Worm (Caenorhabditis elegans) whole organism, mixed stage, embryonic: Measurements from ENCODE around the gene hsp-25.

Source experiments
- M03D4.4 ChIP-seq: sonication (generic microtip); optimal IDR thresholded peaks from 2 replicates; lab custom pipeline; 2017; ENCODE audit warnings: mild to moderate bottlenecking, missing genetic modification characterization, missing compliant biosample characterization
- bed-3 ChIP-seq: fragments of 200-800 bp; sonication (Bioruptor generic); optimal IDR thresholded peaks from 3 replicates; lab custom pipeline; 2018; ENCODE audit warnings: mild to moderate bottlenecking, missing genetic modification characterization, moderate library complexity, missing compliant biosample characterization
- blmp-1 ChIP-seq: fragments of 150-350 bp; optimal IDR thresholded peaks from 2 replicates; lab custom pipeline; 2014; ENCODE audit warnings: missing biosample characterization, missing genetic modification characterization
- ceh-39 ChIP-seq: fragments of 150-350 bp; optimal IDR thresholded peaks from 2 replicates; lab custom pipeline; 2014; ENCODE audit warnings: missing biosample characterization, missing genetic modification characterization
- ceh-43 ChIP-seq: fragments of 200-800 bp; sonication (Bioruptor generic); optimal IDR thresholded peaks from 2 replicates; lab custom pipeline; 2018; ENCODE audit warnings: mild to moderate bottlenecking, missing genetic modification characterization, moderate library complexity, missing compliant biosample characterization
- ceh-83 ChIP-seq: fragments of 200-800 bp; sonication (Bioruptor generic); optimal IDR thresholded peaks from 2 replicates; lab custom pipeline; 2018; ENCODE audit warnings: mild to moderate bottlenecking, missing genetic modification characterization, missing compliant biosample characterization
- ces-1 ChIP-seq: fragments of 150-350 bp; optimal IDR thresholded peaks from 2 replicates; lab custom pipeline; 2014; ENCODE audit warnings: missing biosample characterization, missing genetic modification reagents, missing genetic modification characterization
- cnd-1 ChIP-seq: fragments of 200-800 bp; sonication (Bioruptor generic); optimal IDR thresholded peaks from 2 replicates; lab custom pipeline; 2018; ENCODE audit warnings: mild to moderate bottlenecking, missing genetic modification characterization, missing compliant biosample characterization
- drap-1 ChIP-seq: fragments of 200-800 bp; sonication (Bioruptor generic); optimal IDR thresholded peaks from 3 replicates; lab custom pipeline; 2018; ENCODE audit warnings: mild to moderate bottlenecking, missing genetic modification characterization, missing compliant biosample characterization
- elt-1 ChIP-seq: sonication (generic microtip); optimal IDR thresholded peaks from 2 replicates; lab custom pipeline; 2017; ENCODE audit warnings: missing genetic modification characterization, mild to moderate bottlenecking, missing compliant biosample characterization, antibody characterized with exemption, moderate library complexity, borderline replicate concordance; ENCODE audit not compliant: insufficient read depth
- elt-3 ChIP-seq: fragments of 150-350 bp; optimal IDR thresholded peaks from 2 replicates; lab custom pipeline; 2014; ENCODE audit warnings: missing biosample characterization, missing genetic modification characterization
- flh-1 ChIP-seq: fragments of 200-800 bp; sonication (Bioruptor generic); optimal IDR thresholded peaks from 2 replicates; lab custom pipeline; 2018; ENCODE audit warnings: mild to moderate bottlenecking, missing genetic modification characterization, moderate library complexity, missing compliant biosample characterization
- ham-2 ChIP-seq: fragments of 200-800 bp; sonication (Bioruptor generic); optimal IDR thresholded peaks from 2 replicates; lab custom pipeline; 2018; ENCODE audit warnings: mild to moderate bottlenecking, missing genetic modification characterization, missing compliant biosample characterization
- hlh-1 ChIP-seq: fragments of 150-350 bp; optimal IDR thresholded peaks from 2 replicates; lab custom pipeline; 2014; ENCODE audit warnings: missing biosample characterization, missing genetic modification reagents, missing genetic modification characterization
- lin-13 ChIP-seq: fragments of 150-350 bp; optimal IDR thresholded peaks from 2 replicates; lab custom pipeline; 2014; ENCODE audit warnings: missing biosample characterization, missing genetic modification characterization
- lin-32 ChIP-seq: fragments of 200-800 bp; sonication (Bioruptor generic); optimal IDR thresholded peaks from 2 replicates; lab custom pipeline; 2018; ENCODE audit warnings: mild to moderate bottlenecking, missing genetic modification characterization, missing compliant biosample characterization
- lsy-2 ChIP-seq: fragments of 150-350 bp; optimal IDR thresholded peaks from 2 replicates; lab custom pipeline; 2014; ENCODE audit warnings: missing biosample characterization, missing genetic modification characterization
- mab-5 ChIP-seq: fragments of 150-350 bp; optimal IDR thresholded peaks from 2 replicates; lab custom pipeline; 2014; ENCODE audit warnings: missing biosample characterization, missing genetic modification characterization
- mep-1 ChIP-seq: fragments of 150-350 bp; optimal IDR thresholded peaks from 2 replicates; lab custom pipeline; 2017; ENCODE audit warnings: missing biosample characterization, missing genetic modification reagents, missing genetic modification characterization, inconsistent platforms
- mls-2 ChIP-seq: sonication (generic microtip); optimal IDR thresholded peaks from 2 replicates; lab custom pipeline; 2016; ENCODE audit warnings: mild to moderate bottlenecking, missing genetic modification characterization, moderate library complexity, missing compliant biosample characterization
- nhr-12 ChIP-seq: fragments of 150-350 bp; optimal IDR thresholded peaks from 2 replicates; lab custom pipeline; 2014; ENCODE audit warnings: missing biosample characterization, missing genetic modification characterization
- nhr-2 ChIP-seq: fragments of 150-350 bp; optimal IDR thresholded peaks from 2 replicates; lab custom pipeline; 2014; ENCODE audit warnings: missing biosample characterization, missing genetic modification characterization
- nhr-237 ChIP-seq: fragments of 150-350 bp; optimal IDR thresholded peaks from 2 replicates; lab custom pipeline; 2014; ENCODE audit warnings: missing biosample characterization, missing genetic modification characterization
- nhr-28 ChIP-seq: fragments of 150-350 bp; optimal IDR thresholded peaks from 2 replicates; lab custom pipeline; 2014; ENCODE audit warnings: missing biosample characterization, missing genetic modification characterization
- nhr-76 ChIP-seq: sonication (generic microtip); optimal IDR thresholded peaks from 2 replicates; lab custom pipeline; 2017; ENCODE audit warnings: missing biosample characterization, missing genetic modification characterization
- pha-4 ChIP-seq: fragments of 150-350 bp; optimal IDR thresholded peaks from 2 replicates; lab custom pipeline; 2018; ENCODE audit warnings: missing biosample characterization, missing genetic modification reagents, missing genetic modification characterization
- sem-2 ChIP-seq: fragments of 200-800 bp; sonication (Bioruptor generic); optimal IDR thresholded peaks from 2 replicates; lab custom pipeline; 2018; ENCODE audit warnings: mild to moderate bottlenecking, missing genetic modification characterization, missing compliant biosample characterization
- snpc-4 ChIP-seq: fragments of 150-350 bp; optimal IDR thresholded peaks from 2 replicates; lab custom pipeline; 2014; ENCODE audit warnings: missing biosample characterization, missing genetic modification characterization
- sptf-1 ChIP-seq: sonication (generic microtip); optimal IDR thresholded peaks from 2 replicates; lab custom pipeline; 2017; ENCODE audit warnings: mild to moderate bottlenecking, missing genetic modification characterization, moderate library complexity, missing compliant biosample characterization
- tbx-8 ChIP-seq: fragments of 200-800 bp; sonication (Bioruptor generic); optimal IDR thresholded peaks from 2 replicates; lab custom pipeline; 2018; ENCODE audit warnings: mild to moderate bottlenecking, missing genetic modification characterization, moderate library complexity, missing compliant biosample characterization
- unc-120 ChIP-seq: sonication (generic microtip); optimal IDR thresholded peaks from 2 replicates; lab custom pipeline; 2017; ENCODE audit warnings: missing genetic modification characterization, missing compliant biosample characterization; ENCODE audit not compliant: poor library complexity, severe bottlenecking
- unc-39 ChIP-seq: fragments of 150-350 bp; optimal IDR thresholded peaks from 2 replicates; lab custom pipeline; 2014; ENCODE audit warnings: missing biosample characterization, missing genetic modification characterization
- unc-62 ChIP-seq: fragments of 150-350 bp; optimal IDR thresholded peaks from 2 replicates; lab custom pipeline; 2014; ENCODE audit warnings: missing biosample characterization, missing genetic modification reagents, missing genetic modification characterization
- zip-8 ChIP-seq: fragments of 150-350 bp; optimal IDR thresholded peaks from 2 replicates; lab custom pipeline; 2014; ENCODE audit warnings: missing biosample characterization, missing genetic modification characterization
- ztf-11 ChIP-seq: fragments of 150-350 bp; optimal IDR thresholded peaks from 2 replicates; lab custom pipeline; 2014; ENCODE audit warnings: missing biosample characterization, missing genetic modification characterization

Gene hsp-25

ce11 chrX:5985720-5986119 lies 53.7 kb downstream of the hsp-25 start:
- TF ChIP-seq unc-39 (no peak), nhr-2 (tag; lab: Kevin White, UChicago) (no peak), mab-5 (no peak), nhr-28 (tag; lab: Kevin White, UChicago) (no peak), cnd-1 (tag; lab: Kevin White, UChicago) (no peak), elt-3 (tag; lab: Kevin White, UChicago) (no peak), lin-13 (no peak), tbx-8 (GFP tag; lab: Kevin White, UChicago) (no peak), lin-32 (GFP tag; lab: Kevin White, UChicago) (no peak), sptf-1 (tag; lab: Kevin White, UChicago) (no peak), pha-4 (tag; lab: Kevin White, UChicago) (no peak), ztf-11 (tag; lab: Kevin White, UChicago) (no peak), ceh-83 (GFP tag; lab: Kevin White, UChicago) (no peak)

- TF ChIP-seq unc-62 (GFP tag; lab: Kevin White, UChicago) (peak; percentile 55), lsy-2 (tag; lab: Kevin White, UChicago) (peak; percentile 51), cnd-1 (tag; lab: Kevin White, UChicago) (no peak), blmp-1 (no peak), mls-2 (tag; lab: Kevin White, UChicago) (peak; percentile 76), elt-1 (tag; lab: Kevin White, UChicago) (no peak), ceh-43 (GFP tag; lab: Kevin White, UChicago) (no peak), unc-120 (tag; lab: Kevin White, UChicago) (peak; percentile 80), nhr-12 (peak; percentile 11), zip-8 (tag; lab: Kevin White, UChicago) (no peak), nhr-28 (tag; lab: Kevin White, UChicago) (no peak), sptf-1 (tag; lab: Kevin White, UChicago) (peak; percentile 75), tbx-8 (GFP tag; lab: Kevin White, UChicago) (no peak), flh-1 (GFP tag; lab: Kevin White, UChicago) (no peak), M03D4.4 (tag; lab: Kevin White, UChicago) (no peak), ceh-83 (GFP tag; lab: Kevin White, UChicago) (no peak), bed-3 (GFP tag; lab: Kevin White, UChicago) (no peak), ham-2 (GFP tag; lab: Kevin White, UChicago) (peak; percentile 95), nhr-76 (tag; lab: Kevin White, UChicago) (no peak), elt-3 (tag; lab: Kevin White, UChicago) (no peak), drap-1 (GFP tag; lab: Kevin White, UChicago) (peak; percentile 62), snpc-4 (no peak), unc-39 (no peak), pha-4 (tag; lab: Kevin White, UChicago) (peak; percentile 33), nhr-237 (tag; lab: Kevin White, UChicago) (peak; percentile 85), mep-1 (tag; lab: Kevin White, UChicago) (peak; percentile 85), mab-5 (no peak), hlh-1 (peak; percentile 80), ceh-39 (no peak), lin-32 (GFP tag; lab: Kevin White, UChicago) (no peak), nhr-2 (tag; lab: Kevin White, UChicago) (no peak), lin-13 (peak; percentile 51), ces-1 (GFP tag; lab: Kevin White, UChicago) (peak; percentile 70), ztf-11 (tag; lab: Kevin White, UChicago) (no peak), sem-2 (GFP tag; lab: Kevin White, UChicago) (no peak)
- TF ChIP-seq, all 35 proteins: peak for 14
Measured at ce11 chrX:5984581-5985039, 54.8 kb downstream of the hsp-25 start, which contains the start of gene klp-13. klp-13 (plus strand) TSS chrX:5984989.
